Worm (Caenorhabditis elegans) whole organism, mixed stage, embryonic: ENCODE measurements around the gene srx-105.
A peak's percentile ranks its signal among the peaks of the same experiment; 100 is the strongest.

Experiments
- M03D4.4 ChIP-seq: sonication (generic microtip); optimal IDR thresholded peaks from 2 replicates; lab custom pipeline; 2017; ENCODE audit warnings: mild to moderate bottlenecking, missing genetic modification characterization, missing compliant biosample characterization
- blmp-1 ChIP-seq: fragments of 150-350 bp; optimal IDR thresholded peaks from 2 replicates; lab custom pipeline; 2014; ENCODE audit warnings: missing biosample characterization, missing genetic modification characterization
- ceh-39 ChIP-seq: fragments of 150-350 bp; optimal IDR thresholded peaks from 2 replicates; lab custom pipeline; 2014; ENCODE audit warnings: missing biosample characterization, missing genetic modification characterization
- ceh-43 ChIP-seq: fragments of 200-800 bp; sonication (Bioruptor generic); optimal IDR thresholded peaks from 2 replicates; lab custom pipeline; 2018; ENCODE audit warnings: mild to moderate bottlenecking, missing genetic modification characterization, moderate library complexity, missing compliant biosample characterization
- ceh-83 ChIP-seq: fragments of 200-800 bp; sonication (Bioruptor generic); optimal IDR thresholded peaks from 2 replicates; lab custom pipeline; 2018; ENCODE audit warnings: mild to moderate bottlenecking, missing genetic modification characterization, missing compliant biosample characterization
- ces-1 ChIP-seq: fragments of 150-350 bp; optimal IDR thresholded peaks from 2 replicates; lab custom pipeline; 2014; ENCODE audit warnings: missing biosample characterization, missing genetic modification reagents, missing genetic modification characterization
- cnd-1 ChIP-seq: fragments of 200-800 bp; sonication (Bioruptor generic); optimal IDR thresholded peaks from 2 replicates; lab custom pipeline; 2018; ENCODE audit warnings: mild to moderate bottlenecking, missing genetic modification characterization, missing compliant biosample characterization
- drap-1 ChIP-seq: fragments of 200-800 bp; sonication (Bioruptor generic); optimal IDR thresholded peaks from 3 replicates; lab custom pipeline; 2018; ENCODE audit warnings: mild to moderate bottlenecking, missing genetic modification characterization, missing compliant biosample characterization
- elt-1 ChIP-seq: sonication (generic microtip); optimal IDR thresholded peaks from 2 replicates; lab custom pipeline; 2017; ENCODE audit warnings: missing genetic modification characterization, mild to moderate bottlenecking, missing compliant biosample characterization, antibody characterized with exemption, moderate library complexity, borderline replicate concordance; ENCODE audit not compliant: insufficient read depth
- elt-3 ChIP-seq: fragments of 150-350 bp; optimal IDR thresholded peaks from 2 replicates; lab custom pipeline; 2014; ENCODE audit warnings: missing biosample characterization, missing genetic modification characterization
- flh-1 ChIP-seq: fragments of 200-800 bp; sonication (Bioruptor generic); optimal IDR thresholded peaks from 2 replicates; lab custom pipeline; 2018; ENCODE audit warnings: mild to moderate bottlenecking, missing genetic modification characterization, moderate library complexity, missing compliant biosample characterization
- ham-2 ChIP-seq: fragments of 200-800 bp; sonication (Bioruptor generic); optimal IDR thresholded peaks from 2 replicates; lab custom pipeline; 2018; ENCODE audit warnings: mild to moderate bottlenecking, missing genetic modification characterization, missing compliant biosample characterization
- hlh-1 ChIP-seq: fragments of 150-350 bp; optimal IDR thresholded peaks from 2 replicates; lab custom pipeline; 2014; ENCODE audit warnings: missing biosample characterization, missing genetic modification reagents, missing genetic modification characterization
- lin-13 ChIP-seq: fragments of 150-350 bp; optimal IDR thresholded peaks from 2 replicates; lab custom pipeline; 2014; ENCODE audit warnings: missing biosample characterization, missing genetic modification characterization
- lin-32 ChIP-seq: fragments of 200-800 bp; sonication (Bioruptor generic); optimal IDR thresholded peaks from 2 replicates; lab custom pipeline; 2018; ENCODE audit warnings: mild to moderate bottlenecking, missing genetic modification characterization, missing compliant biosample characterization
- lsy-2 ChIP-seq: fragments of 150-350 bp; optimal IDR thresholded peaks from 2 replicates; lab custom pipeline; 2014; ENCODE audit warnings: missing biosample characterization, missing genetic modification characterization
- mab-5 ChIP-seq: fragments of 150-350 bp; optimal IDR thresholded peaks from 2 replicates; lab custom pipeline; 2014; ENCODE audit warnings: missing biosample characterization, missing genetic modification characterization
- mep-1 ChIP-seq: fragments of 150-350 bp; optimal IDR thresholded peaks from 2 replicates; lab custom pipeline; 2017; ENCODE audit warnings: missing biosample characterization, missing genetic modification reagents, missing genetic modification characterization, inconsistent platforms
- nhr-12 ChIP-seq: fragments of 150-350 bp; optimal IDR thresholded peaks from 2 replicates; lab custom pipeline; 2014; ENCODE audit warnings: missing biosample characterization, missing genetic modification characterization
- nhr-2 ChIP-seq: fragments of 150-350 bp; optimal IDR thresholded peaks from 2 replicates; lab custom pipeline; 2014; ENCODE audit warnings: missing biosample characterization, missing genetic modification characterization
- nhr-28 ChIP-seq: fragments of 150-350 bp; optimal IDR thresholded peaks from 2 replicates; lab custom pipeline; 2014; ENCODE audit warnings: missing biosample characterization, missing genetic modification characterization
- nhr-76 ChIP-seq: sonication (generic microtip); optimal IDR thresholded peaks from 2 replicates; lab custom pipeline; 2017; ENCODE audit warnings: missing biosample characterization, missing genetic modification characterization
- pha-4 ChIP-seq: fragments of 150-350 bp; optimal IDR thresholded peaks from 2 replicates; lab custom pipeline; 2018; ENCODE audit warnings: missing biosample characterization, missing genetic modification reagents, missing genetic modification characterization
- sem-2 ChIP-seq: fragments of 200-800 bp; sonication (Bioruptor generic); optimal IDR thresholded peaks from 2 replicates; lab custom pipeline; 2018; ENCODE audit warnings: mild to moderate bottlenecking, missing genetic modification characterization, missing compliant biosample characterization
- snpc-4 ChIP-seq: fragments of 150-350 bp; optimal IDR thresholded peaks from 2 replicates; lab custom pipeline; 2014; ENCODE audit warnings: missing biosample characterization, missing genetic modification characterization
- unc-120 ChIP-seq: sonication (generic microtip); optimal IDR thresholded peaks from 2 replicates; lab custom pipeline; 2017; ENCODE audit warnings: missing genetic modification characterization, missing compliant biosample characterization; ENCODE audit not compliant: poor library complexity, severe bottlenecking
- unc-62 ChIP-seq: fragments of 150-350 bp; optimal IDR thresholded peaks from 2 replicates; lab custom pipeline; 2014; ENCODE audit warnings: missing biosample characterization, missing genetic modification reagents, missing genetic modification characterization
- zip-8 ChIP-seq: fragments of 150-350 bp; optimal IDR thresholded peaks from 2 replicates; lab custom pipeline; 2014; ENCODE audit warnings: missing biosample characterization, missing genetic modification characterization
- ztf-11 ChIP-seq: fragments of 150-350 bp; optimal IDR thresholded peaks from 2 replicates; lab custom pipeline; 2014; ENCODE audit warnings: missing biosample characterization, missing genetic modification characterization

The srx-105 gene

ce11 chrII:3682770-3683234, 18.4 kb downstream of the srx-105 start, which contains the start of gene F19B10.1:
TSS of gene F19B10.1 (plus strand) at chrII:3683184.
- no peak for TF ChIP-seq sem-2 (GFP tag; lab: Kevin White, UChicago)
- peak; percentile 66 for TF ChIP-seq unc-62 (GFP tag; lab: Kevin White, UChicago)
- no peak for TF ChIP-seq mab-5 (tag; lab: Kevin White, UChicago)
- TF ChIP-seq cnd-1 (tag; lab: Kevin White, UChicago) = no peak
- no peak for TF ChIP-seq nhr-2 (tag; lab: Kevin White, UChicago)
- peak; percentile 82 for TF ChIP-seq hlh-1 (tag; lab: Kevin White, UChicago)
- TF ChIP-seq elt-1 (tag; lab: Kevin White, UChicago) = no peak
- no peak for TF ChIP-seq nhr-28
- peak; percentile 22 for TF ChIP-seq lin-13 (tag; lab: Kevin White, UChicago)
- TF ChIP-seq pha-4 = peak; percentile 10
- no peak for TF ChIP-seq elt-3 (tag; lab: Kevin White, UChicago)
- no peak for TF ChIP-seq nhr-76 (tag; lab: Kevin White, UChicago)
- TF ChIP-seq mep-1 = peak; percentile 26

ce11 chrII:3681365-3682083, 19.7 kb downstream of the srx-105 start, which contains the start of gene F19B10.10:
TSS of gene F19B10.10 (minus strand) at chrII:3681415.
- TF ChIP-seq ham-2 (GFP tag; lab: Kevin White, UChicago) (no peak), zip-8 (tag; lab: Kevin White, UChicago) (peak; percentile 92), lsy-2 (tag; lab: Kevin White, UChicago) (no peak), ceh-83 (GFP tag; lab: Kevin White, UChicago) (no peak), ceh-39 (tag; lab: Kevin White, UChicago) (no peak), nhr-28 (no peak)
- TF ChIP-seq, all 35 proteins: peak for 1

ce11 chrII:3680366-3680765, 20.8 kb downstream of the srx-105 start:
- TF ChIP-seq ceh-39 (tag; lab: Kevin White, UChicago) (no peak), unc-120 (no peak), unc-62 (GFP tag; lab: Kevin White, UChicago) (no peak), sem-2 (GFP tag; lab: Kevin White, UChicago) (no peak), ceh-83 (GFP tag; lab: Kevin White, UChicago) (no peak), blmp-1 (tag; lab: Kevin White, UChicago) (no peak), elt-1 (tag; lab: Kevin White, UChicago) (no peak), ces-1 (GFP tag; lab: Kevin White, UChicago) (no peak), snpc-4 (no peak), drap-1 (GFP tag; lab: Kevin White, UChicago) (no peak), hlh-1 (tag; lab: Kevin White, UChicago) (no peak), lin-32 (GFP tag; lab: Kevin White, UChicago) (no peak), zip-8 (tag; lab: Kevin White, UChicago) (no peak), elt-3 (tag; lab: Kevin White, UChicago) (no peak), mab-5 (tag; lab: Kevin White, UChicago) (no peak), ztf-11 (tag; lab: Kevin White, UChicago) (no peak), ceh-43 (GFP tag; lab: Kevin White, UChicago) (no peak)

ce11 chrII:3678978-3679377, 22.2 kb downstream of the srx-105 start:
- no peak for TF ChIP-seq nhr-12 (tag; lab: Kevin White, UChicago)
- no peak for TF ChIP-seq nhr-76 (tag; lab: Kevin White, UChicago)
- TF ChIP-seq lin-32 (GFP tag; lab: Kevin White, UChicago) = no peak
- TF ChIP-seq elt-1 (tag; lab: Kevin White, UChicago) = no peak
- no peak for TF ChIP-seq nhr-2 (tag; lab: Kevin White, UChicago)
- no peak for TF ChIP-seq lin-13 (tag; lab: Kevin White, UChicago)
- TF ChIP-seq ceh-39 (tag; lab: Kevin White, UChicago) = no peak
- no peak for TF ChIP-seq elt-3 (tag; lab: Kevin White, UChicago)
- no peak for TF ChIP-seq pha-4
- TF ChIP-seq flh-1 (GFP tag; lab: Kevin White, UChicago) = no peak
- TF ChIP-seq ztf-11 (tag; lab: Kevin White, UChicago) = no peak
- no peak for TF ChIP-seq M03D4.4 (tag; lab: Kevin White, UChicago)
- no peak for TF ChIP-seq cnd-1 (tag; lab: Kevin White, UChicago)
- TF ChIP-seq ham-2 (GFP tag; lab: Kevin White, UChicago) = no peak
- no peak for TF ChIP-seq nhr-28
- TF ChIP-seq snpc-4 = no peak
- no peak for TF ChIP-seq lsy-2 (tag; lab: Kevin White, UChicago)
